Fruit fly (Drosophila melanogaster) whole organism, adult: ENCODE data around the gene CG43050.

ENCODE experiments used
- CG11617 ChIP-seq: fragments of 200-800 bp; sonication (Bioruptor generic); optimal IDR thresholded peaks from 2 replicates; lab custom pipeline; 2017; ENCODE audit warnings: mild to moderate bottlenecking, missing biosample characterization, missing genetic modification reagents, missing genetic modification characterization
- CG12768 ChIP-seq: fragments of 200-800 bp; sonication (Bioruptor generic); optimal IDR thresholded peaks from 2 replicates; lab custom pipeline; 2017; ENCODE audit warnings: missing biosample characterization, missing genetic modification characterization, mild to moderate bottlenecking, moderate library complexity, missing genetic modification reagents
- CG14711 ChIP-seq: fragments of 200-800 bp; sonication (Bioruptor generic); optimal IDR thresholded peaks from 2 replicates; lab custom pipeline; 2018; ENCODE audit warnings: missing biosample characterization, mild to moderate bottlenecking, missing genetic modification characterization, moderate library complexity
- CG1620 ChIP-seq: fragments of 200-800 bp; sonication (Bioruptor generic); optimal IDR thresholded peaks from 2 replicates; lab custom pipeline; 2016; ENCODE audit warnings: missing biosample characterization, missing genetic modification characterization
- CG33017 ChIP-seq: fragments of 200-800 bp; sonication (Bioruptor generic); optimal IDR thresholded peaks from 2 replicates; lab custom pipeline; 2018; ENCODE audit warnings: missing biosample characterization, mild to moderate bottlenecking, missing genetic modification characterization, moderate library complexity
- CG5204 ChIP-seq: fragments of 200-800 bp; sonication (Bioruptor generic); optimal IDR thresholded peaks from 2 replicates; lab custom pipeline; 2016; ENCODE audit warnings: missing biosample characterization, missing genetic modification characterization
- CG7045 ChIP-seq: fragments of 200-800 bp; sonication (Bioruptor generic); optimal IDR thresholded peaks from 2 replicates; lab custom pipeline; 2017; ENCODE audit warnings: missing biosample characterization, mild to moderate bottlenecking, missing genetic modification characterization
- CG7101 ChIP-seq: fragments of 200-800 bp; sonication (Bioruptor generic); optimal IDR thresholded peaks from 2 replicates; lab custom pipeline; 2018; ENCODE audit warnings: missing biosample characterization, mild to moderate bottlenecking, missing genetic modification characterization, moderate library complexity
- Clk ChIP-seq: fragments of 200-800 bp; sonication (Bioruptor generic); optimal IDR thresholded peaks from 2 replicates; lab custom pipeline; 2017; ENCODE audit warnings: missing biosample characterization, missing genetic modification characterization
- Crg-1 ChIP-seq: fragments of 200-800 bp; sonication (Bioruptor generic); optimal IDR thresholded peaks from 2 replicates; lab custom pipeline; 2016; ENCODE audit warnings: missing biosample characterization, missing genetic modification characterization
- Hr96 ChIP-seq: fragments of 200-800 bp; sonication (Bioruptor generic); optimal IDR thresholded peaks from 2 replicates; lab custom pipeline; 2016; ENCODE audit warnings: missing biosample characterization, missing genetic modification characterization
- Mnt ChIP-seq: fragments of 200-800 bp; sonication (Bioruptor generic); optimal IDR thresholded peaks from 2 replicates; lab custom pipeline; 2016; ENCODE audit warnings: missing biosample characterization, mild to moderate bottlenecking, missing genetic modification characterization
- bab1 ChIP-seq: fragments of 200-800 bp; sonication (Bioruptor generic); optimal IDR thresholded peaks from 3 replicates; lab custom pipeline; 2019; ENCODE audit warnings: missing biosample characterization, mild to moderate bottlenecking, missing genetic modification characterization, moderate library complexity
- cic ChIP-seq: fragments of 200-800 bp; sonication (Bioruptor generic); optimal IDR thresholded peaks from 2 replicates; lab custom pipeline; 2017; ENCODE audit warnings: missing biosample characterization, mild to moderate bottlenecking, missing genetic modification characterization, moderate library complexity
- cnc ChIP-seq, 2 experiments: fragments of >200 bp; optimal IDR thresholded peaks; 2 replicates each; lab custom pipeline; 2017
- kay ChIP-seq: fragments of 200-800 bp; sonication (Bioruptor generic); peaks from one replicate; lab custom pipeline; 2016; ENCODE audit warnings: missing biosample characterization, missing genetic modification characterization, borderline replicate concordance
- ovo ChIP-seq: fragments of 200-800 bp; sonication (Bioruptor generic); optimal IDR thresholded peaks from 2 replicates; lab custom pipeline; 2016; ENCODE audit warnings: missing biosample characterization, missing genetic modification characterization
- pad ChIP-seq: fragments of 200-800 bp; sonication (Bioruptor generic); optimal IDR thresholded peaks from 3 replicates; lab custom pipeline; 2017; ENCODE audit warnings: missing biosample characterization, missing genetic modification characterization, mild to moderate bottlenecking, moderate library complexity, missing genetic modification reagents
- tj ChIP-seq: fragments of 200-800 bp; sonication (Bioruptor generic); optimal IDR thresholded peaks from 3 replicates; lab custom pipeline; 2017; ENCODE audit warnings: missing biosample characterization, mild to moderate bottlenecking, missing genetic modification characterization, moderate library complexity
- toe ChIP-seq: fragments of 200-800 bp; sonication (Bioruptor generic); optimal IDR thresholded peaks from 2 replicates; lab custom pipeline; 2016; ENCODE audit warnings: missing biosample characterization, missing genetic modification characterization

Gene CG43050

dm6 chr2L:13097200-13097599 lies 21.9 kb upstream of the CG43050 start:
- TF ChIP-seq tj (GFP tag; lab: Kevin White, UChicago) (no peak), CG11617 (no peak), pad (GFP tag; lab: Kevin White, UChicago) (no peak)

dm6 chr2L:13098301-13098700 lies 20.8 kb upstream of the CG43050 start:
- TF ChIP-seq CG12768 (GFP tag; lab: Kevin White, UChicago) = peak; percentile 55
- no peak for TF ChIP-seq Mnt (GFP tag; lab: Kevin White, UChicago)
- peak; percentile 37 for TF ChIP-seq Crg-1 (GFP tag; lab: Kevin White, UChicago)
- TF ChIP-seq Hr96 (GFP tag; lab: Kevin White, UChicago) = no peak
- no peak for TF ChIP-seq tj (GFP tag; lab: Kevin White, UChicago)
- TF ChIP-seq Clk (GFP tag; lab: Kevin White, UChicago) = no peak
- peak; percentile 66 for TF ChIP-seq cic (GFP tag; lab: Kevin White, UChicago)
- TF ChIP-seq pad (GFP tag; lab: Kevin White, UChicago) = no peak
- TF ChIP-seq CG7045 (GFP tag; lab: Kevin White, UChicago) = peak; percentile 15
- TF ChIP-seq ovo (GFP tag; lab: Kevin White, UChicago) = no peak
- peak; percentile 77 for TF ChIP-seq kay (GFP tag; lab: Kevin White, UChicago)
- TF ChIP-seq bab1 (GFP tag; lab: Kevin White, UChicago) = no peak
- peak; percentile 50 for TF ChIP-seq CG33017 (tag; lab: Kevin White, UChicago)
- no peak for TF ChIP-seq CG5204
- peak; percentile 35 for TF ChIP-seq toe (GFP tag; lab: Kevin White, UChicago)
- no peak for TF ChIP-seq CG11617
- no peak for TF ChIP-seq CG1620 (GFP tag; lab: Kevin White, UChicago)
- TF ChIP-seq CG7101 (tag; lab: Kevin White, UChicago) = no peak
- no peak for TF ChIP-seq cnc (optimal IDR thresholded peaks at IDR 0.05; lab: Kevin White, UChicago)
- TF ChIP-seq CG14711 (tag; lab: Kevin White, UChicago) = no peak

- peak; percentile 24 for TF ChIP-seq CG12768 (GFP tag; lab: Kevin White, UChicago)
- no peak for TF ChIP-seq Hr96 (GFP tag; lab: Kevin White, UChicago)
- no peak for TF ChIP-seq CG11617
- peak; percentile 83 for TF ChIP-seq kay (GFP tag; lab: Kevin White, UChicago)
- TF ChIP-seq CG7045 (GFP tag; lab: Kevin White, UChicago) = no peak
- no peak for TF ChIP-seq ovo (GFP tag; lab: Kevin White, UChicago)
- TF ChIP-seq pad (GFP tag; lab: Kevin White, UChicago) = no peak
- TF ChIP-seq cic (GFP tag; lab: Kevin White, UChicago) = peak; percentile 43
- peak; percentile 22 for TF ChIP-seq CG7101 (tag; lab: Kevin White, UChicago)
- TF ChIP-seq cnc (optimal IDR thresholded peaks at IDR 0.05; lab: Kevin White, UChicago) = no peak
- TF ChIP-seq CG1620 (GFP tag; lab: Kevin White, UChicago) = no peak
Observed at dm6 chr2L:13101477-13101876, 17.6 kb upstream of the CG43050 start.

- TF ChIP-seq tj (GFP tag; lab: Kevin White, UChicago) = no peak
- no peak for TF ChIP-seq CG7101 (tag; lab: Kevin White, UChicago)
- TF ChIP-seq pad (GFP tag; lab: Kevin White, UChicago) = no peak
- TF ChIP-seq Hr96 (GFP tag; lab: Kevin White, UChicago) = no peak
- no peak for TF ChIP-seq Clk (GFP tag; lab: Kevin White, UChicago)
- no peak for TF ChIP-seq toe (GFP tag; lab: Kevin White, UChicago)
- no peak for TF ChIP-seq Mnt (GFP tag; lab: Kevin White, UChicago)
Observed at dm6 chr2L:13104800-13105199, 14.3 kb upstream of the CG43050 start.

dm6 chr2L:13106507-13106906 lies 12.6 kb upstream of the CG43050 start, which contains the start of gene Ttc30:
Gene Ttc30 (plus strand): TSS chr2L:13106807.
- TF ChIP-seq cnc (optimal IDR thresholded peaks at IDR 0.05; lab: Kevin White, UChicago) (no peak), bab1 (GFP tag; lab: Kevin White, UChicago) (no peak), toe (GFP tag; lab: Kevin White, UChicago) (no peak), CG11617 (no peak), Crg-1 (GFP tag; lab: Kevin White, UChicago) (no peak), CG1620 (GFP tag; lab: Kevin White, UChicago) (no peak), Clk (GFP tag; lab: Kevin White, UChicago) (no peak), Hr96 (GFP tag; lab: Kevin White, UChicago) (no peak), pad (GFP tag; lab: Kevin White, UChicago) (no peak), CG12768 (GFP tag; lab: Kevin White, UChicago) (no peak), CG14711 (tag; lab: Kevin White, UChicago) (no peak), CG33017 (tag; lab: Kevin White, UChicago) (no peak), ovo (GFP tag; lab: Kevin White, UChicago) (no peak), Mnt (GFP tag; lab: Kevin White, UChicago) (no peak), CG7101 (tag; lab: Kevin White, UChicago) (no peak), CG5204 (no peak), tj (GFP tag; lab: Kevin White, UChicago) (no peak), CG7045 (GFP tag; lab: Kevin White, UChicago) (no peak)

dm6 chr2L:13113580-13113979 lies 5.5 kb upstream of the CG43050 start:
- TF ChIP-seq Mnt (GFP tag; lab: Kevin White, UChicago) = no peak
- TF ChIP-seq cic (GFP tag; lab: Kevin White, UChicago) = no peak
- TF ChIP-seq pad (GFP tag; lab: Kevin White, UChicago) = no peak
- TF ChIP-seq CG1620 (GFP tag; lab: Kevin White, UChicago) = no peak
- no peak for TF ChIP-seq bab1 (GFP tag; lab: Kevin White, UChicago)
- TF ChIP-seq CG12768 (GFP tag; lab: Kevin White, UChicago) = no peak
- no peak for TF ChIP-seq Clk (GFP tag; lab: Kevin White, UChicago)
- no peak for TF ChIP-seq tj (GFP tag; lab: Kevin White, UChicago)
- TF ChIP-seq CG5204 = no peak
- TF ChIP-seq CG33017 (tag; lab: Kevin White, UChicago) = peak; percentile 17
- TF ChIP-seq CG7045 (GFP tag; lab: Kevin White, UChicago) = no peak
- peak; percentile 84 for TF ChIP-seq kay (GFP tag; lab: Kevin White, UChicago)
- no peak for TF ChIP-seq ovo (GFP tag; lab: Kevin White, UChicago)
